Worm (Caenorhabditis elegans) whole organism, L3 larva: Measurements from ENCODE around the gene set-23.

ENCODE experiments used
- R02D3.7 ChIP-seq: fragments of 150-350 bp; optimal IDR thresholded peaks from 2 replicates; lab custom pipeline; 2014; ENCODE audit warnings: missing biosample characterization, missing genetic modification characterization
- ZK546.5 ChIP-seq: sonication (generic microtip); optimal IDR thresholded peaks from 2 replicates; lab custom pipeline; 2017; ENCODE audit warnings: missing biosample characterization, missing genetic modification characterization
- aly-2 ChIP-seq: fragments of 150-350 bp; optimal IDR thresholded peaks from 2 replicates; lab custom pipeline; 2014; ENCODE audit warnings: missing biosample characterization, missing genetic modification characterization
- ama-1 ChIP-seq: fragments of 150-350 bp; optimal IDR thresholded peaks from 2 replicates; lab custom pipeline; 2018
- ceh-28 ChIP-seq: fragments of 150-350 bp; optimal IDR thresholded peaks from 2 replicates; lab custom pipeline; 2014; ENCODE audit warnings: missing biosample characterization, missing genetic modification reagents, missing genetic modification characterization
- ceh-82 ChIP-seq: fragments of 150-350 bp; optimal IDR thresholded peaks from 2 replicates; lab custom pipeline; 2014; ENCODE audit warnings: missing biosample characterization, missing genetic modification characterization
- ceh-9 ChIP-seq: sonication (generic microtip); optimal IDR thresholded peaks from 2 replicates; lab custom pipeline; 2018; ENCODE audit warnings: missing biosample characterization, missing genetic modification characterization
- daf-12 ChIP-seq: fragments of 150-350 bp; optimal IDR thresholded peaks from 2 replicates; lab custom pipeline; 2014; ENCODE audit warnings: missing biosample characterization, missing genetic modification reagents, missing genetic modification characterization
- egl-27 ChIP-seq: sonication (generic microtip); optimal IDR thresholded peaks from 4 replicates; lab custom pipeline; 2017; ENCODE audit warnings: missing biosample characterization, missing genetic modification reagents, missing genetic modification characterization
- egl-5 ChIP-seq: fragments of 150-350 bp; optimal IDR thresholded peaks from 2 replicates; lab custom pipeline; 2017; ENCODE audit warnings: missing biosample characterization, missing genetic modification reagents, missing genetic modification characterization, inconsistent platforms
- elt-1 ChIP-seq: fragments of 150-350 bp; optimal IDR thresholded peaks from 2 replicates; lab custom pipeline; 2014; ENCODE audit warnings: missing biosample characterization, missing genetic modification characterization
- elt-2 ChIP-seq: sonication (generic microtip); optimal IDR thresholded peaks from 2 replicates; lab custom pipeline; 2016; ENCODE audit warnings: missing genetic modification reagents, mild to moderate bottlenecking, missing genetic modification characterization, missing compliant biosample characterization
- elt-3 ChIP-seq, 3 experiments: fragments of 150-350 bp in 1 of 3; sonication (generic microtip) in 2 of 3; optimal IDR thresholded peaks; 2 replicates in 2 of 3; 4 replicates in 1 of 3; lab custom pipeline; 2014 to 2017; ENCODE audit warnings: missing biosample characterization in 3 of 3, missing genetic modification characterization in 3 of 3
- eor-1 ChIP-seq, 2 experiments: fragments of 150-350 bp; optimal IDR thresholded peaks; 2 replicates each; lab custom pipeline; 2014 to 2018; ENCODE audit warnings: missing biosample characterization in 2 of 2, missing genetic modification characterization in 2 of 2
- fkh-10 ChIP-seq: sonication (generic microtip); optimal IDR thresholded peaks from 2 replicates; lab custom pipeline; 2017; ENCODE audit warnings: missing biosample characterization, missing genetic modification reagents, missing genetic modification characterization
- fkh-2 ChIP-seq: fragments of 150-350 bp; optimal IDR thresholded peaks from 2 replicates; lab custom pipeline; 2014; ENCODE audit warnings: missing biosample characterization, missing genetic modification reagents, missing genetic modification characterization
- fos-1 ChIP-seq: fragments of 150-350 bp; optimal IDR thresholded peaks from 2 replicates; lab custom pipeline; 2014; ENCODE audit warnings: missing biosample characterization, missing genetic modification characterization
- hmg-11 ChIP-seq: sonication (generic microtip); optimal IDR thresholded peaks from 2 replicates; lab custom pipeline; 2016; ENCODE audit warnings: missing genetic modification characterization, missing compliant biosample characterization
- jun-1 ChIP-seq: fragments of 150-350 bp; optimal IDR thresholded peaks from 2 replicates; lab custom pipeline; 2014; ENCODE audit warnings: missing biosample characterization, missing genetic modification reagents, missing genetic modification characterization
- lin-15B ChIP-seq: fragments of 150-350 bp; optimal IDR thresholded peaks from 2 replicates; lab custom pipeline; 2014; ENCODE audit warnings: missing biosample characterization, missing genetic modification characterization
- lin-39 ChIP-seq: fragments of 150-350 bp; optimal IDR thresholded peaks from 2 replicates; lab custom pipeline; 2018; ENCODE audit warnings: missing biosample characterization, missing genetic modification reagents, missing genetic modification characterization
- lsy-12 ChIP-seq: sonication (generic microtip); optimal IDR thresholded peaks from 2 replicates; lab custom pipeline; 2016; ENCODE audit warnings: mild to moderate bottlenecking, missing genetic modification characterization, missing compliant biosample characterization
- mdl-1 ChIP-seq: fragments of 150-350 bp; optimal IDR thresholded peaks from 2 replicates; lab custom pipeline; 2014; ENCODE audit warnings: missing biosample characterization, missing genetic modification characterization
- mml-1 ChIP-seq: fragments of 150-350 bp; sonication (generic microtip); optimal IDR thresholded peaks from 3 replicates; lab custom pipeline; 2014; ENCODE audit warnings: missing biosample characterization, missing genetic modification characterization
- nfya-1 ChIP-seq: sonication (generic microtip); optimal IDR thresholded peaks from 2 replicates; lab custom pipeline; 2017; ENCODE audit warnings: missing genetic modification characterization, mild to moderate bottlenecking, missing compliant biosample characterization, antibody characterized with exemption, moderate library complexity; ENCODE audit not compliant: insufficient read depth
- nhr-11 ChIP-seq: fragments of 150-350 bp; optimal IDR thresholded peaks from 2 replicates; lab custom pipeline; 2014; ENCODE audit warnings: missing biosample characterization, missing genetic modification characterization
- nhr-12 ChIP-seq: fragments of 150-350 bp; optimal IDR thresholded peaks from 2 replicates; lab custom pipeline; 2014; ENCODE audit warnings: missing biosample characterization, missing genetic modification characterization
- nhr-23 ChIP-seq: fragments of 150-350 bp; optimal IDR thresholded peaks from 2 replicates; lab custom pipeline; 2014; ENCODE audit warnings: missing biosample characterization, missing genetic modification reagents, missing genetic modification characterization
- nhr-25 ChIP-seq: sonication (generic microtip); optimal IDR thresholded peaks from 2 replicates; lab custom pipeline; 2017; ENCODE audit warnings: missing biosample characterization, missing genetic modification characterization
- nhr-28 ChIP-seq: fragments of 150-350 bp; optimal IDR thresholded peaks from 2 replicates; lab custom pipeline; 2014; ENCODE audit warnings: missing biosample characterization, missing genetic modification characterization
- nhr-43 ChIP-seq: sonication (generic microtip); optimal IDR thresholded peaks from 2 replicates; lab custom pipeline; 2016; ENCODE audit warnings: mild to moderate bottlenecking, missing genetic modification characterization, missing compliant biosample characterization; ENCODE audit not compliant: poor library complexity, severe bottlenecking
- nhr-67 ChIP-seq: fragments of 150-350 bp; optimal IDR thresholded peaks from 2 replicates; lab custom pipeline; 2014; ENCODE audit warnings: missing biosample characterization, missing genetic modification characterization
- nhr-76 ChIP-seq: fragments of 150-350 bp; sonication (generic microtip); optimal IDR thresholded peaks from 5 replicates; lab custom pipeline; 2014; ENCODE audit warnings: missing biosample characterization, missing genetic modification characterization
- nhr-77 ChIP-seq: fragments of 150-350 bp; optimal IDR thresholded peaks from 2 replicates; lab custom pipeline; 2014; ENCODE audit warnings: missing biosample characterization, missing genetic modification characterization
- pha-4 ChIP-seq: fragments of 150-350 bp; optimal IDR thresholded peaks from 2 replicates; lab custom pipeline; 2014; ENCODE audit warnings: missing biosample characterization, missing genetic modification reagents, missing genetic modification characterization
- pqm-1 ChIP-seq: fragments of 150-350 bp; optimal IDR thresholded peaks from 2 replicates; lab custom pipeline; 2017; ENCODE audit warnings: missing biosample characterization, missing genetic modification characterization, inconsistent platforms
- sea-2 ChIP-seq: fragments of 150-350 bp; sonication (generic microtip); optimal IDR thresholded peaks from 4 replicates; lab custom pipeline; 2014; ENCODE audit warnings: missing biosample characterization, missing genetic modification reagents, missing genetic modification characterization
- skn-1 ChIP-seq: fragments of 150-350 bp; optimal IDR thresholded peaks from 2 replicates; lab custom pipeline; 2014; ENCODE audit warnings: missing biosample characterization, missing genetic modification characterization
- snpc-4 ChIP-seq: fragments of 150-350 bp; optimal IDR thresholded peaks from 2 replicates; lab custom pipeline; 2014; ENCODE audit warnings: missing biosample characterization, missing genetic modification characterization
- tbx-2 ChIP-seq: sonication (generic microtip); optimal IDR thresholded peaks from 2 replicates; lab custom pipeline; 2016; ENCODE audit warnings: mild to moderate bottlenecking, missing genetic modification characterization, missing compliant biosample characterization
- unc-39 ChIP-seq: sonication (generic microtip); optimal IDR thresholded peaks from 4 replicates; lab custom pipeline; 2017; ENCODE audit warnings: missing biosample characterization, missing genetic modification characterization
- unc-62 ChIP-seq: fragments of 150-350 bp; sonication (generic microtip); optimal IDR thresholded peaks from 4 replicates; lab custom pipeline; 2014; ENCODE audit warnings: missing biosample characterization, missing genetic modification reagents, missing genetic modification characterization
- zag-1 ChIP-seq: fragments of 150-350 bp; optimal IDR thresholded peaks from 2 replicates; lab custom pipeline; 2014; ENCODE audit warnings: missing biosample characterization, missing genetic modification characterization
- ztf-11 ChIP-seq: fragments of 150-350 bp; optimal IDR thresholded peaks from 2 replicates; lab custom pipeline; 2014; ENCODE audit warnings: missing biosample characterization, missing genetic modification characterization
- ztf-4 ChIP-seq: fragments of 150-350 bp; optimal IDR thresholded peaks from 2 replicates; lab custom pipeline; 2014; ENCODE audit warnings: missing biosample characterization, missing genetic modification characterization

The set-23 gene

DNA sequence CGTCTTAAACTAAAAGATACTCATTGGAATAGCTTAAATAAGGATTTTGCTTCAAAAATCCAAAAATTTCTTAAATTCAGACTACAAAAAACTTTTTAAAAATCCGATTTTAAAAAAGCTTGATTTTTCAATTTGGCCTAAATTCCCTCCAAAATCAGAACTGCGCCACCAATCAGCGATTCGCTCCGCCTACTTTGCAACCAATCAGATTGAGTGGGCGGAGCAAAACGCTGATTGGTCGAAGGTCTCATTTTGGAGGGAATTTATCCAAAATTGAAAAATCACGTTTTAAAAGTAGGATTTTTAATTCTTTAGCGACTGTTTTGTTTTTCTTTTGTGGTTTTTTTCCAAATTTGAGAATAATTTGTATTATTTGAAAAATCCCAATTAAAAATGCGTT lies 47.9 kb downstream of the set-23 start:
- TF ChIP-seq ama-1 (lab: Kevin White, UChicago) = no peak
- no peak for TF ChIP-seq nhr-77 (tag; lab: Kevin White, UChicago)
- TF ChIP-seq nhr-23 (tag; lab: Kevin White, UChicago) = no peak
- TF ChIP-seq pqm-1 (tag; lab: Kevin White, UChicago) = no peak
- no peak for TF ChIP-seq elt-1 (tag; lab: Kevin White, UChicago)
- no peak for TF ChIP-seq ztf-11 (tag; lab: Kevin White, UChicago)
- peak; percentile 96 for TF ChIP-seq nfya-1 (tag; lab: Kevin White, UChicago)
- TF ChIP-seq sea-2 (GFP tag; lab: Kevin White, UChicago) = no peak

DNA sequence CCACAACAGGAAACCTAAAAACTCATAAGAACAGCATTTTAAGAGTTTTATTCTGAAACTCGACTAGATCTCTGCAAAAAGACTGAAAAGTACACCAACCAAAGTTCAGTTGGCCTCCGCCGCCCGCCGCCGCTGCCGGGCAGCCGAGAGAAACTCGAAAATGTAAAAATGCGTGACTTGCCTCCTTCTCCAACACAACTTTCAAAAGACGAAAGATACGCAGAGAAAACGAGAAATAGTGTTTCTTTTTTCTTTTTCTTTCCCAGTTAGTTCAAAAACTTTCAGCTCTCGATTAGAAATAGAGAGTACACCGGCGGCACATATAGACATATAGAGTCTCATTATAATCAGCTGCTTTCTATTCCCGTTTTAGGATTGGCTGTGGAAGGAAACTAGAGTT lies 48.3 kb downstream of the set-23 start:
- TF ChIP-seq hmg-11 (tag; lab: Kevin White, UChicago) (peak; percentile 53), tbx-2 (tag; lab: Kevin White, UChicago) (no peak), nhr-25 (tag; lab: Kevin White, UChicago) (no peak), daf-12 (tag; lab: Kevin White, UChicago) (no peak), nhr-43 (tag; lab: Kevin White, UChicago) (no peak), nhr-67 (no peak), fkh-2 (tag; lab: Kevin White, UChicago) (no peak), pha-4 (peak; percentile 62), ceh-28 (tag; lab: Kevin White, UChicago) (no peak), elt-2 (tag; lab: Kevin White, UChicago) (peak; percentile 41), lin-39 (tag; lab: Kevin White, UChicago) (peak; percentile 55), jun-1 (tag; lab: Kevin White, UChicago) (peak; percentile 61), nhr-28 (tag; lab: Kevin White, UChicago) (no peak), nhr-76 (tag; lab: Kevin White, UChicago) (no peak), unc-62 (no peak), elt-3 (tag; optimal IDR thresholded peaks at IDR 0.05; lab: Kevin White, UChicago) (no peak), nhr-11 (tag; lab: Kevin White, UChicago) (no peak), elt-1 (tag; lab: Kevin White, UChicago) (no peak), ZK546.5 (tag; lab: Kevin White, UChicago) (no peak), sea-2 (GFP tag; lab: Kevin White, UChicago) (no peak), mml-1 (tag; lab: Kevin White, UChicago) (no peak), mdl-1 (tag; lab: Kevin White, UChicago) (no peak), egl-27 (no peak), ztf-4 (tag; lab: Kevin White, UChicago) (no peak), nhr-77 (tag; lab: Kevin White, UChicago) (no peak), pqm-1 (tag; lab: Kevin White, UChicago) (peak; percentile 5), lsy-12 (no peak), ztf-11 (tag; lab: Kevin White, UChicago) (no peak), nhr-12 (tag; lab: Kevin White, UChicago) (no peak), nfya-1 (tag; lab: Kevin White, UChicago) (peak; percentile 11), ceh-9 (tag; lab: Kevin White, UChicago) (no peak), fkh-10 (GFP tag; lab: Kevin White, UChicago) (no peak), ceh-82 (no peak), aly-2 (no peak), R02D3.7 (tag; lab: Kevin White, UChicago) (no peak), zag-1 (tag; lab: Kevin White, UChicago) (no peak), nhr-23 (tag; lab: Kevin White, UChicago) (no peak), skn-1 (tag; lab: Kevin White, UChicago) (peak; percentile 74), ama-1 (lab: Kevin White, UChicago) (no peak), snpc-4 (tag; lab: Kevin White, UChicago) (no peak), egl-5 (tag; lab: Kevin White, UChicago) (no peak), lin-15B (tag; lab: Kevin White, UChicago) (peak; percentile 29), unc-39 (tag; lab: Kevin White, UChicago) (no peak), fos-1 (no peak), eor-1 (tag; optimal IDR thresholded peaks at IDR 0.05; lab: Kevin White, UChicago) (no peak)
